Worm (Caenorhabditis elegans): ENCODE measurements around the gene T26A5.6.

DNA sequence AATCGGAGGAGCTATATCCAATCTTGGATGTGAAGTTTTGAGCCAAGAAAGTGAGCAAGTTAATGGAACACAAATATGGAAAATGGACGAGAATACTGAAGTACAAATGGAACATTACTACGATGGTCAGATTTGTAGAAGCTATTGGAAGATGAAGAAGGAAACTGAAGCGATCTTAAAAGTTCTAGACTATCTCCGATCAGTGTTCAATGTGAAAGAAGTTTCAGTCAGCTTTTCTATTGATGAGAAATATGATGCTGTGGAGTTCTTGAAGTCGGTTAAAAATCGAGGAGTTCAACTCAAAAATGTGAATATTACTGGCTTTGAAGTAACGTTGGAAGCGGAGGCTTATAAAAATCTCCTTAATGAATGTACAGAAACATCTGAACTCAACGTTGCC lies 48.6 kb upstream of the T26A5.6 start:
- TF ChIP-seq tbx-2 (tag; optimal IDR thresholded peaks at IDR 0.05): no peak
- TF ChIP-seq nhr-237 (tag; optimal IDR thresholded peaks at IDR 0.05): no peak
- TF ChIP-seq lin-15B (tag; optimal IDR thresholded peaks at IDR 0.05): no peak
- no peak for TF ChIP-seq egl-27 (tag; optimal IDR thresholded peaks at IDR 0.05)
- TF ChIP-seq lin-13 (GFP tag; optimal IDR thresholded peaks at IDR 0.05): no peak

All from whole organism, L1 larva.